Fruit fly (Drosophila melanogaster): ENCODE measurements around the gene Kaz1-ORFB.
A peak's percentile ranks its signal among the peaks of the same experiment; 100 is the strongest.

dm6 chr3L:234337-234736 lies 17.9 kb downstream of the Kaz1-ORFB start:
- TF ChIP-seq ovo (GFP tag; optimal IDR thresholded peaks at IDR 0.05) (no peak), Hr96 (GFP tag; optimal IDR thresholded peaks at IDR 0.05) (no peak), CG12768 (GFP tag; optimal IDR thresholded peaks at IDR 0.05) (no peak), CG7101 (tag; optimal IDR thresholded peaks at IDR 0.05) (no peak), kay (GFP tag; ENCODE audit: borderline replicate concordance) (peak; percentile 96), CG5204 (GFP tag; optimal IDR thresholded peaks at IDR 0.05) (no peak), CG14711 (tag; optimal IDR thresholded peaks at IDR 0.05) (no peak), cic (GFP tag; optimal IDR thresholded peaks at IDR 0.05) (no peak), CG1620 (GFP tag; optimal IDR thresholded peaks at IDR 0.05) (no peak), CG33017 (tag; optimal IDR thresholded peaks at IDR 0.05) (no peak), pad (GFP tag; optimal IDR thresholded peaks at IDR 0.05) (no peak), bab1 (GFP tag; optimal IDR thresholded peaks at IDR 0.05) (no peak), CG11617 (GFP tag; optimal IDR thresholded peaks at IDR 0.05) (no peak)

Data from whole organism, adult.